Fruit fly (Drosophila melanogaster): ENCODE results near the gene trh.
A peak's percentile ranks its signal among the peaks of the same experiment; 100 is the strongest.

Gene trh

dm6 chr3L:390194-390593, 2.2 kb downstream of the trh start (continued):
- TF ChIP-seq dsx (GFP tag; optimal IDR thresholded peaks at IDR 0.05; ENCODE audit: poor library complexity, severe bottlenecking), result peak; percentile 23
- TF ChIP-seq Ets96B (tag; optimal IDR thresholded peaks at IDR 0.05), result no peak
- no peak for TF ChIP-seq fd59A (GFP tag; optimal IDR thresholded peaks at IDR 0.05)

- TF ChIP-seq ss (GFP tag; optimal IDR thresholded peaks at IDR 0.05), result peak in 1 of 2 experiments; percentile 25
- peak; percentile 51 for TF ChIP-seq spab (GFP tag; optimal IDR thresholded peaks at IDR 0.05)
- peak; percentile 51 for TF ChIP-seq vri (GFP tag; optimal IDR thresholded peaks at IDR 0.05)
- TF ChIP-seq CG8319 (GFP tag; optimal IDR thresholded peaks at IDR 0.05), result peak; percentile 10
- peak; percentile 57 for TF ChIP-seq Ets96B (tag; optimal IDR thresholded peaks at IDR 0.05)
- TF ChIP-seq fd59A (GFP tag; optimal IDR thresholded peaks at IDR 0.05), result peak; percentile 13
- TF ChIP-seq CG31627 (GFP tag; optimal IDR thresholded peaks at IDR 0.05), result peak; percentile 69
- peak; percentile 57 for TF ChIP-seq achi (GFP tag; optimal IDR thresholded peaks at IDR 0.05)
- TF ChIP-seq CG4318 (GFP tag; optimal IDR thresholded peaks at IDR 0.05), result no peak
- TF ChIP-seq svp (GFP tag), result peak; percentile 84
- TF ChIP-seq CG7368 (GFP tag; optimal IDR thresholded peaks at IDR 0.05), result peak; percentile 47
- peak; percentile 36 for TF ChIP-seq CG11902 (GFP tag; optimal IDR thresholded peaks at IDR 0.05)
- no peak for TF ChIP-seq Blimp-1 (GFP tag; optimal IDR thresholded peaks at IDR 0.05)
- TF ChIP-seq Sox15 (GFP tag; optimal IDR thresholded peaks at IDR 0.05), result no peak
- peak; percentile 35 for TF ChIP-seq CG34406 (GFP tag; optimal IDR thresholded peaks at IDR 0.05)
- peak; percentile 66 for TF ChIP-seq lz (GFP tag; optimal IDR thresholded peaks at IDR 0.05)
- peak; percentile 30 for TF ChIP-seq dsx (GFP tag; optimal IDR thresholded peaks at IDR 0.05; ENCODE audit: poor library complexity, severe bottlenecking)
- peak; percentile 55 for TF ChIP-seq Sox102F (GFP tag; optimal IDR thresholded peaks at IDR 0.05)
- no peak for TF ChIP-seq dac (GFP tag; optimal IDR thresholded peaks at IDR 0.05)
- peak; percentile 44 for TF ChIP-seq CG1621 (tag; optimal IDR thresholded peaks at IDR 0.05)
- peak; percentile 51 for TF ChIP-seq CG10631 (GFP tag; optimal IDR thresholded peaks at IDR 0.05)
- TF ChIP-seq CG32006 (GFP tag; optimal IDR thresholded peaks at IDR 0.05), result peak; percentile 28
- peak; percentile 36 for TF ChIP-seq CG11762 (GFP tag; optimal IDR thresholded peaks at IDR 0.05; ENCODE audit: insufficient read depth)
- no peak for TF ChIP-seq Hr38 (GFP tag; optimal IDR thresholded peaks at IDR 0.05)
- TF ChIP-seq CG6276 (GFP tag; optimal IDR thresholded peaks at IDR 0.05), result no peak
- TF ChIP-seq Gug (GFP tag; IDR thresholded peaks at IDR 0.05), result 0 out of 2 replicates have a peak, but pooled peaks have one; percentile 20
- TF ChIP-seq Lpt (GFP tag; optimal IDR thresholded peaks at IDR 0.05), result no peak
- TF ChIP-seq CG11294 (GFP tag; IDR thresholded peaks at IDR 0.05), result no peak
- peak; percentile 65 for TF ChIP-seq Met (GFP tag; optimal IDR thresholded peaks at IDR 0.05)
- TF ChIP-seq Hr39 (GFP tag; optimal IDR thresholded peaks at IDR 0.05), result peak; percentile 73
- peak; percentile 1 for TF ChIP-seq Eip93F (GFP tag; optimal IDR thresholded peaks at IDR 0.05)
- TF ChIP-seq Ets21C (GFP tag; optimal IDR thresholded peaks at IDR 0.05), result peak; percentile 40
- TF ChIP-seq Sox14 (GFP tag; optimal IDR thresholded peaks at IDR 0.05), result peak; percentile 59
- TF ChIP-seq CG8632 (GFP tag; optimal IDR thresholded peaks at IDR 0.05), result peak; percentile 4
- peak; percentile 73 for TF ChIP-seq topi (GFP tag; optimal IDR thresholded peaks at IDR 0.05)
- TF ChIP-seq CG6163 (GFP tag; IDR thresholded peaks at IDR 0.05), result peak; percentile 65; the same call in 2 of the 3 replicates
- TF ChIP-seq Smox (GFP tag; optimal IDR thresholded peaks at IDR 0.05), result peak; percentile 67
- peak; percentile 90 for TF ChIP-seq Eip78C (GFP tag)
- TF ChIP-seq CG15336 (GFP tag; IDR thresholded peaks at IDR 0.05), result peak; percentile 36
- peak; percentile 26 for TF ChIP-seq CG6808 (GFP tag; optimal IDR thresholded peaks at IDR 0.05)
- TF ChIP-seq pdm3 (GFP tag; optimal IDR thresholded peaks at IDR 0.05), result peak; percentile 55
- peak; percentile 61 for TF ChIP-seq acj6 (GFP tag; optimal IDR thresholded peaks at IDR 0.05)
- peak; percentile 50 for TF ChIP-seq CG6792 (GFP tag; optimal IDR thresholded peaks at IDR 0.05)
- peak; percentile 70 for TF ChIP-seq cyc (GFP tag; optimal IDR thresholded peaks at IDR 0.05)
- peak; percentile 51 for TF ChIP-seq OdsH (GFP tag; optimal IDR thresholded peaks at IDR 0.05)
- peak; percentile 1 for TF ChIP-seq fd85E (GFP tag; optimal IDR thresholded peaks at IDR 0.05)
- TF ChIP-seq esn (GFP tag; optimal IDR thresholded peaks at IDR 0.05), result peak; percentile 72
- peak; percentile 45 for TF ChIP-seq CG10669 (GFP tag; optimal IDR thresholded peaks at IDR 0.05)
- TF ChIP-seq Eip75B (GFP tag; optimal IDR thresholded peaks at IDR 0.05), result peak; percentile 54
Measured at dm6 chr3L:388094-388493, 4.3 kb downstream of the trh start.

All from whole organism, prepupa.